Worm (Caenorhabditis elegans): ENCODE results near the gene str-5.
"Not testable (repeated sequence)": the region's sequence is repeated elsewhere in the genome, so short reads cannot be mapped to it uniquely, and the experiment has no call there.

The str-5 gene

DNA sequence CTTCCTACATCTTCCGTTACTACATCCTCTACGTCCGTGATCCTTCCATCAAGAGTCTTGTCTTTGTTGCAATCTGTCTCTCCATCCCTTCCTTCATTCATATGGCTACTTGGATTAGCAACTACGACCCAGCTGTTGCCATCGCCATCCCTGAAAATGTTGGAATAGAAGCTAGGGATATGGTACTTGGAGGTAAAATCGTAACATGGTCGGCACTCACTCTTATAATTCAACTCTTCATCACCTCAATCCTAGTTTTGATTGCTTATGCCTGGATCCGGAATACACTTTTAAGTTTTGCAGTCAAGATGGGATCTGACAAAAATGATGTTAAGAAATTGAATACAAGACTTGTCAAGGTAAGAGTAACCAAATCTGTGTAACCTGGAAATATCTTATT, 50.7 kb downstream of the str-5 start, which contains the start of gene T26E4.18:
Gene T26E4.18 (minus strand): TSS at position 101 of the 400 bp plus-strand sequence.
- TF ChIP-seq B0310.2 (tag; optimal IDR thresholded peaks at IDR 0.05); sea-1 (GFP tag; conservative IDR thresholded peaks at IDR 0.05); hnd-1 (tag; optimal IDR thresholded peaks at IDR 0.05): not testable (repeated sequence)

Measured in whole organism, early embryonic.